Fruit fly (Drosophila melanogaster) Kc167 (cell line): ENCODE data around the gene Mesh1.

Source experiments
- Myc ChIP-seq: fragments of >200 bp; optimal IDR thresholded peaks from 2 replicates; lab custom pipeline; 2017; ENCODE audit warnings: missing external identifiers
- Sin3A ChIP-seq: fragments of >200 bp; optimal IDR thresholded peaks from 2 replicates; lab custom pipeline; 2018; ENCODE audit warnings: missing external identifiers
- h ChIP-seq: fragments of >200 bp; optimal IDR thresholded peaks from 3 replicates; lab custom pipeline; 2018; ENCODE audit warnings: missing external identifiers

- TF ChIP-seq Myc, result no peak
- no peak for TF ChIP-seq h (lab: Kevin White, UChicago)
- TF ChIP-seq Sin3A, result no peak
Measured at dm6 chr3R:29215652-29216483, 13.5 kb upstream of the Mesh1 start.
